Fruit fly (Drosophila melanogaster) whole organism, adult: Measurements from ENCODE around the gene CG14439.
A peak's percentile ranks its signal among the peaks of the same experiment; 100 is the strongest.

Experiments
- CG11617 ChIP-seq: fragments of 200-800 bp; sonication (Bioruptor generic); optimal IDR thresholded peaks from 2 replicates; lab custom pipeline; 2017; ENCODE audit warnings: mild to moderate bottlenecking, missing biosample characterization, missing genetic modification reagents, missing genetic modification characterization
- CG12768 ChIP-seq: fragments of 200-800 bp; sonication (Bioruptor generic); optimal IDR thresholded peaks from 2 replicates; lab custom pipeline; 2017; ENCODE audit warnings: missing biosample characterization, missing genetic modification characterization, mild to moderate bottlenecking, moderate library complexity, missing genetic modification reagents
- CG14711 ChIP-seq: fragments of 200-800 bp; sonication (Bioruptor generic); optimal IDR thresholded peaks from 2 replicates; lab custom pipeline; 2018; ENCODE audit warnings: missing biosample characterization, mild to moderate bottlenecking, missing genetic modification characterization, moderate library complexity
- CG1620 ChIP-seq: fragments of 200-800 bp; sonication (Bioruptor generic); optimal IDR thresholded peaks from 2 replicates; lab custom pipeline; 2016; ENCODE audit warnings: missing biosample characterization, missing genetic modification characterization
- CG33017 ChIP-seq: fragments of 200-800 bp; sonication (Bioruptor generic); optimal IDR thresholded peaks from 2 replicates; lab custom pipeline; 2018; ENCODE audit warnings: missing biosample characterization, mild to moderate bottlenecking, missing genetic modification characterization, moderate library complexity
- CG5204 ChIP-seq: fragments of 200-800 bp; sonication (Bioruptor generic); optimal IDR thresholded peaks from 2 replicates; lab custom pipeline; 2016; ENCODE audit warnings: missing biosample characterization, missing genetic modification characterization
- CG7045 ChIP-seq: fragments of 200-800 bp; sonication (Bioruptor generic); optimal IDR thresholded peaks from 2 replicates; lab custom pipeline; 2017; ENCODE audit warnings: missing biosample characterization, mild to moderate bottlenecking, missing genetic modification characterization
- CG7101 ChIP-seq: fragments of 200-800 bp; sonication (Bioruptor generic); optimal IDR thresholded peaks from 2 replicates; lab custom pipeline; 2018; ENCODE audit warnings: missing biosample characterization, mild to moderate bottlenecking, missing genetic modification characterization, moderate library complexity
- Clk ChIP-seq: fragments of 200-800 bp; sonication (Bioruptor generic); optimal IDR thresholded peaks from 2 replicates; lab custom pipeline; 2017; ENCODE audit warnings: missing biosample characterization, missing genetic modification characterization
- Crg-1 ChIP-seq: fragments of 200-800 bp; sonication (Bioruptor generic); optimal IDR thresholded peaks from 2 replicates; lab custom pipeline; 2016; ENCODE audit warnings: missing biosample characterization, missing genetic modification characterization
- Hr96 ChIP-seq: fragments of 200-800 bp; sonication (Bioruptor generic); optimal IDR thresholded peaks from 2 replicates; lab custom pipeline; 2016; ENCODE audit warnings: missing biosample characterization, missing genetic modification characterization
- Mnt ChIP-seq: fragments of 200-800 bp; sonication (Bioruptor generic); optimal IDR thresholded peaks from 2 replicates; lab custom pipeline; 2016; ENCODE audit warnings: missing biosample characterization, mild to moderate bottlenecking, missing genetic modification characterization
- bab1 ChIP-seq: fragments of 200-800 bp; sonication (Bioruptor generic); optimal IDR thresholded peaks from 3 replicates; lab custom pipeline; 2019; ENCODE audit warnings: missing biosample characterization, mild to moderate bottlenecking, missing genetic modification characterization, moderate library complexity
- cic ChIP-seq: fragments of 200-800 bp; sonication (Bioruptor generic); optimal IDR thresholded peaks from 2 replicates; lab custom pipeline; 2017; ENCODE audit warnings: missing biosample characterization, mild to moderate bottlenecking, missing genetic modification characterization, moderate library complexity
- cnc ChIP-seq, 2 experiments: fragments of >200 bp; optimal IDR thresholded peaks; 2 replicates each; lab custom pipeline; 2017
- kay ChIP-seq: fragments of 200-800 bp; sonication (Bioruptor generic); peaks from one replicate; lab custom pipeline; 2016; ENCODE audit warnings: missing biosample characterization, missing genetic modification characterization, borderline replicate concordance
- ovo ChIP-seq: fragments of 200-800 bp; sonication (Bioruptor generic); optimal IDR thresholded peaks from 2 replicates; lab custom pipeline; 2016; ENCODE audit warnings: missing biosample characterization, missing genetic modification characterization
- pad ChIP-seq: fragments of 200-800 bp; sonication (Bioruptor generic); optimal IDR thresholded peaks from 3 replicates; lab custom pipeline; 2017; ENCODE audit warnings: missing biosample characterization, missing genetic modification characterization, mild to moderate bottlenecking, moderate library complexity, missing genetic modification reagents
- tj ChIP-seq: fragments of 200-800 bp; sonication (Bioruptor generic); optimal IDR thresholded peaks from 3 replicates; lab custom pipeline; 2017; ENCODE audit warnings: missing biosample characterization, mild to moderate bottlenecking, missing genetic modification characterization, moderate library complexity
- toe ChIP-seq: fragments of 200-800 bp; sonication (Bioruptor generic); optimal IDR thresholded peaks from 2 replicates; lab custom pipeline; 2016; ENCODE audit warnings: missing biosample characterization, missing genetic modification characterization

CG14439 gene

dm6 chrX:6700990-6701530, 46.3 kb upstream of the CG14439 start:
- TF ChIP-seq CG1620 (GFP tag; lab: Kevin White, UChicago): no peak
- TF ChIP-seq toe (GFP tag; lab: Kevin White, UChicago): no peak
- no peak for TF ChIP-seq CG5204 (GFP tag; lab: Kevin White, UChicago)
- TF ChIP-seq CG12768 (GFP tag; lab: Kevin White, UChicago): no peak
- no peak for TF ChIP-seq CG11617 (GFP tag; lab: Kevin White, UChicago)
- TF ChIP-seq ovo (GFP tag; lab: Kevin White, UChicago): no peak
- no peak for TF ChIP-seq Crg-1 (GFP tag; lab: Kevin White, UChicago)
- TF ChIP-seq kay (GFP tag; lab: Kevin White, UChicago): no peak
- TF ChIP-seq CG7101 (tag; lab: Kevin White, UChicago): no peak
- TF ChIP-seq CG7045 (GFP tag; lab: Kevin White, UChicago): no peak
- no peak for TF ChIP-seq Mnt (GFP tag; lab: Kevin White, UChicago)

dm6 chrX:6702028-6702433, 45.3 kb upstream of the CG14439 start:
- peak; percentile 27 for TF ChIP-seq CG7045 (GFP tag; lab: Kevin White, UChicago)
- peak; percentile 20 for TF ChIP-seq tj (GFP tag; lab: Kevin White, UChicago)
- TF ChIP-seq CG14711 (tag; lab: Kevin White, UChicago): peak; percentile 52
- TF ChIP-seq CG7101 (tag; lab: Kevin White, UChicago): peak; percentile 67
- TF ChIP-seq CG1620 (GFP tag; lab: Kevin White, UChicago): peak; percentile 17
- TF ChIP-seq CG11617 (GFP tag; lab: Kevin White, UChicago): no peak
- TF ChIP-seq CG33017 (tag; lab: Kevin White, UChicago): peak; percentile 7
- no peak for TF ChIP-seq Crg-1 (GFP tag; lab: Kevin White, UChicago)
- no peak for TF ChIP-seq kay (GFP tag; lab: Kevin White, UChicago)
- no peak for TF ChIP-seq Mnt (GFP tag; lab: Kevin White, UChicago)
- no peak for TF ChIP-seq toe (GFP tag; lab: Kevin White, UChicago)
- no peak for TF ChIP-seq cnc (optimal IDR thresholded peaks at IDR 0.05; lab: Kevin White, UChicago)
- TF ChIP-seq Hr96 (GFP tag; lab: Kevin White, UChicago): no peak
- no peak for TF ChIP-seq cic (GFP tag; lab: Kevin White, UChicago)
- TF ChIP-seq bab1 (GFP tag; lab: Kevin White, UChicago): peak; percentile 83
- no peak for TF ChIP-seq Clk (GFP tag; lab: Kevin White, UChicago)
- no peak for TF ChIP-seq ovo (GFP tag; lab: Kevin White, UChicago)
- no peak for TF ChIP-seq pad (GFP tag; lab: Kevin White, UChicago)
- peak; percentile 10 for TF ChIP-seq CG5204 (GFP tag; lab: Kevin White, UChicago)
- TF ChIP-seq CG12768 (GFP tag; lab: Kevin White, UChicago): no peak

- no peak for TF ChIP-seq Crg-1 (GFP tag; lab: Kevin White, UChicago)
- peak; percentile 1 for TF ChIP-seq cic (GFP tag; lab: Kevin White, UChicago)
These were observed 44.8 kb upstream of the CG14439 start for dm6 chrX:6702591-6702990.

- TF ChIP-seq CG11617 (GFP tag; lab: Kevin White, UChicago) (peak; percentile 4), tj (GFP tag; lab: Kevin White, UChicago) (no peak), kay (GFP tag; lab: Kevin White, UChicago) (peak; percentile 36)
These were observed 44.1 kb upstream of the CG14439 start for dm6 chrX:6703237-6703636.

- no peak for TF ChIP-seq CG12768 (GFP tag; lab: Kevin White, UChicago)
- no peak for TF ChIP-seq Crg-1 (GFP tag; lab: Kevin White, UChicago)
- no peak for TF ChIP-seq toe (GFP tag; lab: Kevin White, UChicago)
- TF ChIP-seq cnc (optimal IDR thresholded peaks at IDR 0.05; lab: Kevin White, UChicago): no peak
- no peak for TF ChIP-seq Hr96 (GFP tag; lab: Kevin White, UChicago)
- TF ChIP-seq CG5204 (GFP tag; lab: Kevin White, UChicago): no peak
- TF ChIP-seq cic (GFP tag; lab: Kevin White, UChicago): no peak
- no peak for TF ChIP-seq CG1620 (GFP tag; lab: Kevin White, UChicago)
- TF ChIP-seq Clk (GFP tag; lab: Kevin White, UChicago): no peak
- TF ChIP-seq CG7101 (tag; lab: Kevin White, UChicago): no peak
- no peak for TF ChIP-seq bab1 (GFP tag; lab: Kevin White, UChicago)
- TF ChIP-seq CG7045 (GFP tag; lab: Kevin White, UChicago): no peak
- no peak for TF ChIP-seq ovo (GFP tag; lab: Kevin White, UChicago)
These were observed 43.4 kb upstream of the CG14439 start for dm6 chrX:6703957-6704356.

dm6 chrX:6705059-6705802, 42.1 kb upstream of the CG14439 start:
- TF ChIP-seq CG11617 (GFP tag; lab: Kevin White, UChicago) (peak; percentile 24), CG33017 (tag; lab: Kevin White, UChicago) (no peak), kay (GFP tag; lab: Kevin White, UChicago) (no peak), cnc (optimal IDR thresholded peaks at IDR 0.05; lab: Kevin White, UChicago) (no peak), Crg-1 (GFP tag; lab: Kevin White, UChicago) (no peak), Clk (GFP tag; lab: Kevin White, UChicago) (no peak), CG14711 (tag; lab: Kevin White, UChicago) (peak; percentile 0), toe (GFP tag; lab: Kevin White, UChicago) (peak; percentile 6), Mnt (GFP tag; lab: Kevin White, UChicago) (peak; percentile 33), bab1 (GFP tag; lab: Kevin White, UChicago) (no peak), CG1620 (GFP tag; lab: Kevin White, UChicago) (no peak), CG7101 (tag; lab: Kevin White, UChicago) (peak; percentile 24), pad (GFP tag; lab: Kevin White, UChicago) (no peak), Hr96 (GFP tag; lab: Kevin White, UChicago) (peak; percentile 47), CG7045 (GFP tag; lab: Kevin White, UChicago) (peak; percentile 2), tj (GFP tag; lab: Kevin White, UChicago) (peak; percentile 87), cic (GFP tag; lab: Kevin White, UChicago) (peak; percentile 66), CG12768 (GFP tag; lab: Kevin White, UChicago) (peak; percentile 13)
